Worm (Caenorhabditis elegans): ENCODE data around the gene mrps-17.

DNA sequence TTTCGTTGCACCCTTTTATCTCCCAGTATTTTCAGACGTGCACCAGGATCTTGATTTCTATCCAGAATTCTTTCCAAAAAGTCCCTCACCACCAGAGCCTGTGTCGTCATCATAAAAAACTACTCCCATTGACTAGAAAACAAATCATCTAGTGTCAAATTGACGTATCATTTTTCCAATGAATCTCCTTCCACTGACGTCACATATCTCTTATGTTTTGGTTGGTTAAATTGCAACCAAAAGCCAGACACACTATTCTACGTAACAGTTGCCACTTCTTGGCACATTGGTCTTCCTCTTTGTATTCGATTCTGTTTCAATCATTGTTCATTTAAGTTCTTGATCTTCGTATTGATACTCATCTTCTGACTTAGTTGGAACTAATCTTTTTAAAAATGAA, 33.5 kb downstream of the mrps-17 start:
- TF ChIP-seq lin-35 (GFP tag; optimal IDR thresholded peaks at IDR 0.05) (no peak), F39B2.1 (GFP tag; IDR thresholded peaks at IDR 0.05) (no peak), mxl-1 (tag; optimal IDR thresholded peaks at IDR 0.05) (no peak), him-1 (tag; optimal IDR thresholded peaks at IDR 0.05) (no peak), F37B4.10 (GFP tag; IDR thresholded peaks at IDR 0.05) (no peak), Y53G8AR.9 (GFP tag; conservative IDR thresholded peaks at IDR 0.05) (no peak), F10E7.11 (tag; optimal IDR thresholded peaks at IDR 0.05) (no peak), F49E8.2 (tag; optimal IDR thresholded peaks at IDR 0.05; ENCODE audit: insufficient read depth) (no peak), snpc-3.4 (tag; optimal IDR thresholded peaks at IDR 0.05) (no peak), nhr-90 (tag; optimal IDR thresholded peaks at IDR 0.05) (no peak), tbx-9 (tag; optimal IDR thresholded peaks at IDR 0.05; ENCODE audit: borderline replicate concordance) (no peak), Y67H2A.10 (GFP tag; conservative IDR thresholded peaks at IDR 0.05) (no peak), hmg-1.2 (GFP tag; IDR thresholded peaks at IDR 0.05) (no peak)

All from whole organism, young adult.